Fruit fly (Drosophila melanogaster): ENCODE measurements around the gene Egfrap.

DNA sequence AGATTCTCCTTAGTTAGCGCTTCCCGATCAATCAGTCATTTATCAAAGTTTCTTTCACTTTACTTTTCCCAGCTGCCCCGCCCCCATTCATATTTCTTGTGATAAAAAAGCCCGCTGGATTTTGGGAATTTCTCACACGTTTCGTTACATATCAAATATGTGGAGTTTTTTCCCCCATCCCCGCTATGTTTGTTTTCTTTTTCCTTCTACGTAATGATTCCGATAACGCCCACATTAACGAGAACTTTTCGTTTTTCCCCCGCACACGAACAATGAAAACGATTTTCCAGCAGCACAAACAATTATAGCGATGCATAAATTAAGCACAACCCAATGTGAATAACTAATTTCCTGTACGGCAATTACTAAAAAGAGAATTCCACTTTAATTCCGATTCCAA is 29.7 kb upstream of the Egfrap start:
- TF ChIP-seq CG14711 (tag; optimal IDR thresholded peaks at IDR 0.05) (no peak), CG33017 (tag; optimal IDR thresholded peaks at IDR 0.05) (no peak), toe (GFP tag; optimal IDR thresholded peaks at IDR 0.05) (no peak), Mnt (GFP tag; optimal IDR thresholded peaks at IDR 0.05) (no peak), CG11617 (GFP tag; optimal IDR thresholded peaks at IDR 0.05) (no peak), Crg-1 (GFP tag; optimal IDR thresholded peaks at IDR 0.05) (no peak), bab1 (GFP tag; optimal IDR thresholded peaks at IDR 0.05) (no peak), Hr96 (GFP tag; optimal IDR thresholded peaks at IDR 0.05) (no peak)
